Worm (Caenorhabditis elegans) whole organism, late embryonic: ENCODE data around the gene fbxb-92.

Source experiments
- ceh-18 ChIP-seq: sonication (generic microtip); optimal IDR thresholded peaks from 2 replicates; lab custom pipeline; 2016; ENCODE audit warnings: missing genetic modification characterization, missing compliant biosample characterization
- ceh-22 ChIP-seq: sonication (generic microtip); optimal IDR thresholded peaks from 2 replicates; lab custom pipeline; 2017; ENCODE audit warnings: missing biosample characterization, missing genetic modification characterization
- ceh-31 ChIP-seq: sonication (generic microtip); optimal IDR thresholded peaks from 2 replicates; lab custom pipeline; 2016; ENCODE audit warnings: missing genetic modification characterization, missing compliant biosample characterization
- dmd-4 ChIP-seq: sonication (generic microtip); optimal IDR thresholded peaks from 2 replicates; lab custom pipeline; 2016; ENCODE audit warnings: borderline replicate concordance, missing genetic modification characterization, missing compliant biosample characterization
- elt-2 ChIP-seq: sonication (generic microtip); optimal IDR thresholded peaks from 2 replicates; lab custom pipeline; 2016; ENCODE audit warnings: missing genetic modification reagents, missing genetic modification characterization, missing compliant biosample characterization
- ets-4 ChIP-seq: sonication (generic microtip); optimal IDR thresholded peaks from 2 replicates; lab custom pipeline; 2016; ENCODE audit warnings: missing genetic modification characterization, missing compliant biosample characterization
- eyg-1 ChIP-seq: sonication (generic microtip); optimal IDR thresholded peaks from 2 replicates; lab custom pipeline; 2016; ENCODE audit warnings: missing genotype, missing genetic modification characterization, missing compliant biosample characterization
- fkh-10 ChIP-seq: fragments of 150-350 bp; optimal IDR thresholded peaks from 2 replicates; lab custom pipeline; 2014; ENCODE audit warnings: missing biosample characterization, missing genetic modification reagents, missing genetic modification characterization

ce11 chrII:3750685-3751084 lies 3.4 kb upstream of the fbxb-92 start, which contains the start of gene fbxb-91:
- TF ChIP-seq ceh-18 (tag; lab: Kevin White, UChicago) (no peak), ceh-31 (tag; lab: Kevin White, UChicago) (no peak), fkh-10 (GFP tag; lab: Kevin White, UChicago) (no peak), dmd-4 (no peak), ceh-22 (tag; lab: Kevin White, UChicago) (no peak), elt-2 (no peak), eyg-1 (no peak), ets-4 (tag; lab: Kevin White, UChicago) (no peak)
